Worm (Caenorhabditis elegans): Measurements from ENCODE around the gene srbc-75.

DNA sequence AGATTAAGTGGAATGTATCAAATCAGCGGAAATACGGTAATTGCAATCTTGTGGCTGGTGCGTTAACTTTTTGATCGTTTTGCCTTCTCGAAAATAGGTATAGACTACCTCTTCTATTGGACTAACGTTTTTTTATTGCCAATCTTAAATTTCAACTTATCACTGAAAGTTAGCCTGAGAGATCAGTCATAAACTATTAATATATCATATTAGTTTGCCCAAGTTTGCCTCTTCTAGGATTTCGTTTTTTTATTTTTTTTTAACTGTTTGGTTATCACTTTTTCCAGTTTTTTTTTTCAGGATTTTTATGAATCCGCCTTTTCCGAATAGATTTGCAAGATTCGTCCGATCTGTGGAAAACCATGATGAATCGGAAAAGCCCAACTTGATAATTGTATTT, 9.2 kb upstream of the srbc-75 start, which contains the start of gene kin-30:
- TF ChIP-seq F37B4.10 (GFP tag; IDR thresholded peaks at IDR 0.05), result no peak
- TF ChIP-seq B0019.2 (GFP tag; conservative IDR thresholded peaks at IDR 0.05), result no peak
- TF ChIP-seq lsl-1 (GFP tag; optimal IDR thresholded peaks at IDR 0.05), result no peak
- TF ChIP-seq lin-35 (GFP tag; optimal IDR thresholded peaks at IDR 0.05), result no peak
- no peak for TF ChIP-seq nhr-90 (tag; optimal IDR thresholded peaks at IDR 0.05)
- TF ChIP-seq F57A8.1 (GFP tag; optimal IDR thresholded peaks at IDR 0.05), result no peak
- TF ChIP-seq unc-62 (GFP tag; optimal IDR thresholded peaks at IDR 0.05), result no peak

Measured in whole organism, young adult.